Worm (Caenorhabditis elegans) whole organism, L3 larva: ENCODE measurements around the gene Y49A3A.3.
"Not testable (repeated sequence)": the region's sequence is repeated elsewhere in the genome, so short reads cannot be mapped to it uniquely, and the experiment has no call there.

ENCODE experiments used
- aly-2 ChIP-seq: fragments of 150-350 bp; optimal IDR thresholded peaks from 2 replicates; lab custom pipeline; 2014; ENCODE audit warnings: missing biosample characterization, missing genetic modification characterization
- ceh-82 ChIP-seq: fragments of 150-350 bp; optimal IDR thresholded peaks from 2 replicates; lab custom pipeline; 2014; ENCODE audit warnings: missing biosample characterization, missing genetic modification characterization
- daf-12 ChIP-seq: fragments of 150-350 bp; optimal IDR thresholded peaks from 2 replicates; lab custom pipeline; 2014; ENCODE audit warnings: missing biosample characterization, missing genetic modification reagents, missing genetic modification characterization
- egl-27 ChIP-seq: sonication (generic microtip); optimal IDR thresholded peaks from 4 replicates; lab custom pipeline; 2017; ENCODE audit warnings: missing biosample characterization, missing genetic modification reagents, missing genetic modification characterization
- elt-2 ChIP-seq: sonication (generic microtip); optimal IDR thresholded peaks from 2 replicates; lab custom pipeline; 2016; ENCODE audit warnings: missing genetic modification reagents, mild to moderate bottlenecking, missing genetic modification characterization, missing compliant biosample characterization
- mml-1 ChIP-seq: fragments of 150-350 bp; sonication (generic microtip); optimal IDR thresholded peaks from 3 replicates; lab custom pipeline; 2014; ENCODE audit warnings: missing biosample characterization, missing genetic modification characterization
- nhr-237 ChIP-seq: fragments of 150-350 bp; optimal IDR thresholded peaks from 2 replicates; lab custom pipeline; 2014; ENCODE audit warnings: missing biosample characterization, missing genetic modification characterization
- unc-39 ChIP-seq: sonication (generic microtip); optimal IDR thresholded peaks from 4 replicates; lab custom pipeline; 2017; ENCODE audit warnings: missing biosample characterization, missing genetic modification characterization

ce11 chrV:14306771-14307170 lies 47.4 kb upstream of the Y49A3A.3 start, which contains the start of gene spig-4:
- TF ChIP-seq aly-2, mml-1, elt-2, unc-39, egl-27, daf-12, nhr-237, ceh-82 (tag; lab: Kevin White, UChicago): not testable (repeated sequence)
